4 fruit fly cellular contexts compared by ENCODE assay signal in genomic region chr3L:15140268-15140957, dm6.
TF ChIP-seq lines count a peak whose summit lies in the region.

No protein-coding gene starts in this region.

- no peak for TF ChIP-seq CTCF in whole organism, embryonic (GFP tag; optimal IDR thresholded peaks at IDR 0.05; lab: Kevin White, UChicago)

TF ChIP-seq in whole organism, adult, 20 proteins besides CTCF, POLR2A, EP300 and RAD21:
- no peak for TF ChIP-seq bab1 (GFP tag; optimal IDR thresholded peaks at IDR 0.05; lab: Kevin White, UChicago)
- no peak for TF ChIP-seq CG14711 (tag; optimal IDR thresholded peaks at IDR 0.05; lab: Kevin White, UChicago)
- TF ChIP-seq tj (GFP tag; optimal IDR thresholded peaks at IDR 0.05; lab: Kevin White, UChicago) = peak; percentile 82
- no peak for TF ChIP-seq Clk (GFP tag; optimal IDR thresholded peaks at IDR 0.05; lab: Kevin White, UChicago)
TF ChIP-seq in whole organism, adult: peak in this region for 1.

TF ChIP-seq in whole organism, embryonic, 481 proteins besides CTCF, POLR2A, EP300 and RAD21 (continues in another document):
- TF ChIP-seq repo (GFP tag; optimal IDR thresholded peaks at IDR 0.05; lab: Kevin White, UChicago) = no peak
- no peak for TF ChIP-seq CG17912 (GFP tag; optimal IDR thresholded peaks at IDR 0.05; lab: Kevin White, UChicago)
- TF ChIP-seq CG4328 (GFP tag; optimal IDR thresholded peaks at IDR 0.05; lab: Kevin White, UChicago) = no peak
- TF ChIP-seq nom (GFP tag; optimal IDR thresholded peaks at IDR 0.05; lab: Kevin White, UChicago) = no peak
- peak; percentile 39; the same call in 1 of the 2 replicates for TF ChIP-seq CG42726 (GFP tag; IDR thresholded peaks at IDR 0.05; lab: Robert Waterston, UW; ENCODE audit: partially characterized antibody)
- no peak for TF ChIP-seq CG9609 (GFP tag; optimal IDR thresholded peaks at IDR 0.05; lab: Kevin White, UChicago)
- no peak for TF ChIP-seq klu (GFP tag; IDR thresholded peaks at IDR 0.05; lab: Robert Waterston, UW)
- no peak for TF ChIP-seq ham (GFP tag; IDR thresholded peaks at IDR 0.05; lab: Robert Waterston, UW)
- TF ChIP-seq insv (GFP tag; optimal IDR thresholded peaks at IDR 0.05; lab: Kevin White, UChicago) = no peak
- 0 out of 2 replicates have a peak, but pooled peaks have one; percentile 30 for TF ChIP-seq gsb (GFP tag; IDR thresholded peaks at IDR 0.05; lab: Robert Waterston, UW)
- no peak for TF ChIP-seq sqz (GFP tag; optimal IDR thresholded peaks at IDR 0.05; lab: Kevin White, UChicago)
- no peak for TF ChIP-seq CG14860 (GFP tag; IDR thresholded peaks at IDR 0.05; lab: Robert Waterston, UW; ENCODE audit: partially characterized antibody)
- 0 out of 2 replicates have a peak, but pooled peaks have one; percentile 6 for TF ChIP-seq Awh (GFP tag; IDR thresholded peaks at IDR 0.05; lab: Robert Waterston, UW)
- TF ChIP-seq nerfin-1 (tag; optimal IDR thresholded peaks at IDR 0.05; lab: Kevin White, UChicago) = no peak
- no peak for TF ChIP-seq CG10366 (GFP tag; IDR thresholded peaks at IDR 0.05; lab: Robert Waterston, UW)
- TF ChIP-seq CG9437 (GFP tag; optimal IDR thresholded peaks at IDR 0.05; lab: Kevin White, UChicago) = no peak
- no peak for TF ChIP-seq HmgD (GFP tag; optimal IDR thresholded peaks at IDR 0.05; lab: Kevin White, UChicago)
- TF ChIP-seq CG9932 (GFP tag; IDR thresholded peaks at IDR 0.05; lab: Robert Waterston, UW) = peak; percentile 46; the same call in 1 of the 2 replicates
- no peak for TF ChIP-seq Rfx (GFP tag; IDR thresholded peaks at IDR 0.05; lab: Robert Waterston, UW)
- TF ChIP-seq pita (GFP tag; optimal IDR thresholded peaks at IDR 0.05; lab: Kevin White, UChicago) = no peak
- TF ChIP-seq Camta (GFP tag; optimal IDR thresholded peaks at IDR 0.05; lab: Kevin White, UChicago) = no peak
- peak in 1 of 2 experiments; percentile 85 for TF ChIP-seq Pdp1 (GFP tag; optimal IDR thresholded peaks at IDR 0.05; lab: Kevin White, UChicago)
- no peak for TF ChIP-seq dmrt99B (tag; optimal IDR thresholded peaks at IDR 0.05; lab: Kevin White, UChicago)
- no peak for TF ChIP-seq seq (GFP tag; IDR thresholded peaks at IDR 0.05; lab: Robert Waterston, UW)
- TF ChIP-seq CG10543 (GFP tag; optimal IDR thresholded peaks at IDR 0.05; lab: Kevin White, UChicago) = no peak
- TF ChIP-seq sens-2 (GFP tag; IDR thresholded peaks at IDR 0.05; lab: Robert Waterston, UW) = no peak
- no peak for TF ChIP-seq dm (GFP tag; optimal IDR thresholded peaks at IDR 0.05; lab: Kevin White, UChicago)
- no peak for TF ChIP-seq YL-1 (GFP tag; optimal IDR thresholded peaks at IDR 0.05; lab: Kevin White, UChicago)
- TF ChIP-seq CG31365 (tag; optimal IDR thresholded peaks at IDR 0.05; lab: Kevin White, UChicago) = no peak

TF ChIP-seq in whole organism, prepupa, 60 proteins besides CTCF, POLR2A, EP300 and RAD21 (continues in another document):
- TF ChIP-seq lz (GFP tag; optimal IDR thresholded peaks at IDR 0.05; lab: Kevin White, UChicago) (no peak), CG10631 (GFP tag; optimal IDR thresholded peaks at IDR 0.05; lab: Kevin White, UChicago) (no peak), OdsH (GFP tag; optimal IDR thresholded peaks at IDR 0.05; lab: Kevin White, UChicago) (no peak), fkh (GFP tag; optimal IDR thresholded peaks at IDR 0.05; lab: Kevin White, UChicago) (no peak), CG6276 (GFP tag; optimal IDR thresholded peaks at IDR 0.05; lab: Kevin White, UChicago) (no peak), fd59A (GFP tag; optimal IDR thresholded peaks at IDR 0.05; lab: Kevin White, UChicago) (no peak), fd85E (GFP tag; optimal IDR thresholded peaks at IDR 0.05; lab: Kevin White, UChicago) (no peak), CG4318 (GFP tag; optimal IDR thresholded peaks at IDR 0.05; lab: Kevin White, UChicago) (no peak), CG8119 (GFP tag; IDR thresholded peaks at IDR 0.05; lab: Robert Waterston, UW) (no peak), svp (GFP tag; lab: Kevin White, UChicago) (peak; percentile 64), salr (GFP tag; optimal IDR thresholded peaks at IDR 0.05; lab: Kevin White, UChicago) (no peak), achi (GFP tag; optimal IDR thresholded peaks at IDR 0.05; lab: Kevin White, UChicago) (no peak), acj6 (GFP tag; optimal IDR thresholded peaks at IDR 0.05; lab: Kevin White, UChicago) (no peak), Lpt (GFP tag; optimal IDR thresholded peaks at IDR 0.05; lab: Kevin White, UChicago) (no peak), Ets96B (tag; optimal IDR thresholded peaks at IDR 0.05; lab: Kevin White, UChicago) (no peak), eg (GFP tag; IDR thresholded peaks at IDR 0.05; lab: Robert Waterston, UW) (peak; percentile 34; the same call in 1 of the 3 replicates), vri (GFP tag; optimal IDR thresholded peaks at IDR 0.05; lab: Kevin White, UChicago) (peak; percentile 96), CG32006 (GFP tag; optimal IDR thresholded peaks at IDR 0.05; lab: Kevin White, UChicago) (no peak), Sox15 (GFP tag; optimal IDR thresholded peaks at IDR 0.05; lab: Kevin White, UChicago) (no peak), CG8632 (GFP tag; optimal IDR thresholded peaks at IDR 0.05; lab: Kevin White, UChicago) (no peak), esn (GFP tag; optimal IDR thresholded peaks at IDR 0.05; lab: Kevin White, UChicago) (no peak), CG6792 (GFP tag; optimal IDR thresholded peaks at IDR 0.05; lab: Kevin White, UChicago) (no peak), CG6808 (GFP tag; optimal IDR thresholded peaks at IDR 0.05; lab: Kevin White, UChicago) (no peak), CG1621 (tag; optimal IDR thresholded peaks at IDR 0.05; lab: Kevin White, UChicago) (no peak), CG15336 (GFP tag; IDR thresholded peaks at IDR 0.05; lab: Robert Waterston, UW) (no peak), cyc (GFP tag; optimal IDR thresholded peaks at IDR 0.05; lab: Kevin White, UChicago) (no peak), net (GFP tag; optimal IDR thresholded peaks at IDR 0.05; lab: Kevin White, UChicago) (no peak), CG7368 (GFP tag; optimal IDR thresholded peaks at IDR 0.05; lab: Kevin White, UChicago) (no peak), CG16779 (tag; optimal IDR thresholded peaks at IDR 0.05; lab: Kevin White, UChicago) (no peak), CG11762 (GFP tag; optimal IDR thresholded peaks at IDR 0.05; lab: Kevin White, UChicago; ENCODE audit: insufficient read depth) (no peak), CG3032 (tag; optimal IDR thresholded peaks at IDR 0.05; lab: Kevin White, UChicago) (no peak), CG10669 (GFP tag; optimal IDR thresholded peaks at IDR 0.05; lab: Kevin White, UChicago) (no peak), Eip78C (GFP tag; lab: Kevin White, UChicago) (peak; percentile 41)

TF ChIP-seq in whole organism, wandering third instar larva, 38 proteins besides CTCF, POLR2A, EP300 and RAD21:
- TF ChIP-seq HLH106 (tag; optimal IDR thresholded peaks at IDR 0.05; lab: Kevin White, UChicago) = no peak
- no peak for TF ChIP-seq h (GFP tag; optimal IDR thresholded peaks at IDR 0.05; lab: Kevin White, UChicago)
- TF ChIP-seq brk (GFP tag; optimal IDR thresholded peaks at IDR 0.05; lab: Kevin White, UChicago) = no peak
- no peak for TF ChIP-seq dl (GFP tag; optimal IDR thresholded peaks at IDR 0.05; lab: Kevin White, UChicago; ENCODE audit: insufficient read depth in 1 of 2, partially characterized antibody in 2 of 2)
- TF ChIP-seq CG9705 (GFP tag; optimal IDR thresholded peaks at IDR 0.05; lab: Kevin White, UChicago) = no peak
- TF ChIP-seq Rel (GFP tag; optimal IDR thresholded peaks at IDR 0.05; lab: Kevin White, UChicago) = no peak
- TF ChIP-seq Rel (tag; optimal IDR thresholded peaks at IDR 0.05; lab: Kevin White, UChicago) = peak; percentile 28
- no peak for TF ChIP-seq fru (GFP tag; optimal IDR thresholded peaks at IDR 0.05; lab: Kevin White, UChicago)
- TF ChIP-seq N (GFP tag; optimal IDR thresholded peaks at IDR 0.05; lab: Kevin White, UChicago) = no peak
- TF ChIP-seq tai (GFP tag; optimal IDR thresholded peaks at IDR 0.05; lab: Kevin White, UChicago) = no peak
- TF ChIP-seq CrebA (GFP tag; optimal IDR thresholded peaks at IDR 0.05; lab: Kevin White, UChicago; ENCODE audit: borderline replicate concordance) = no peak
- TF ChIP-seq Hr83 (GFP tag; optimal IDR thresholded peaks at IDR 0.05; lab: Kevin White, UChicago; ENCODE audit: poor library complexity, severe bottlenecking) = peak; percentile 29
- TF ChIP-seq CG32264 (GFP tag; optimal IDR thresholded peaks at IDR 0.05; lab: Kevin White, UChicago) = no peak
- no peak for TF ChIP-seq OdsH (GFP tag; optimal IDR thresholded peaks at IDR 0.05; lab: Kevin White, UChicago)
